Worm (Caenorhabditis elegans): ENCODE data around the gene ZK470.1.

Gene ZK470.1

ce11 chrX:4143260-4144018 is 20.1 kb upstream of the ZK470.1 start (continued):
- TF ChIP-seq mxl-3 (GFP tag; optimal IDR thresholded peaks at IDR 0.05), result peak; percentile 80

ce11 chrX:4144136-4144781 is 19.2 kb upstream of the ZK470.1 start:
- TF ChIP-seq mxl-2 (GFP tag; conservative IDR thresholded peaks at IDR 0.05) (no peak), hlh-11 (tag; optimal IDR thresholded peaks at IDR 0.05) (peak; percentile 73), duxl-1 (tag; optimal IDR thresholded peaks at IDR 0.05; ENCODE audit: poor library complexity) (peak; percentile 10), pqm-1 (tag; optimal IDR thresholded peaks at IDR 0.05) (peak; percentile 61), daf-19 (GFP tag; conservative IDR thresholded peaks at IDR 0.05) (no peak), dmd-6 (GFP tag; IDR thresholded peaks at IDR 0.05) (peak; percentile 87), lir-3 (tag; optimal IDR thresholded peaks at IDR 0.05) (no peak), daf-12 (tag; optimal IDR thresholded peaks at IDR 0.05) (no peak), mdt-29 (GFP tag; IDR thresholded peaks at IDR 0.05) (peak; percentile 27; the same call in 1 of the 2 replicates), daf-16 (GFP tag; optimal IDR thresholded peaks at IDR 0.05) (no peak), daf-16 (tag; optimal IDR thresholded peaks at IDR 0.05) (peak; percentile 50), fos-1 (tag; optimal IDR thresholded peaks at IDR 0.05) (no peak), F44E2.7 (GFP tag; IDR thresholded peaks at IDR 0.05) (no peak), pha-4 (GFP tag; IDR thresholded peaks at IDR 0.05) (no peak), pha-4 (tag; optimal IDR thresholded peaks at IDR 0.05) (no peak), Y105C5A.15 (GFP tag; IDR thresholded peaks at IDR 0.05) (no peak), R02D3.7 (tag; optimal IDR thresholded peaks at IDR 0.05) (no peak), saeg-2 (GFP tag; IDR thresholded peaks at IDR 0.05) (no peak), ceh-82 (tag; optimal IDR thresholded peaks at IDR 0.05) (no peak), php-3 (GFP tag; IDR thresholded peaks at IDR 0.05) (peak; percentile 57; the same call in 1 of the 2 replicates), lin-1 (GFP tag; IDR thresholded peaks at IDR 0.05) (peak; percentile 14; the same call in 1 of the 2 replicates), egl-43 (GFP tag; IDR thresholded peaks at IDR 0.05) (0 out of 2 replicates have a peak, but pooled peaks have one; percentile 52), T26A8.4 (GFP tag; IDR thresholded peaks at IDR 0.05) (peak; percentile 18; the same call in 1 of the 2 replicates), lsy-2 (tag; optimal IDR thresholded peaks at IDR 0.05) (peak in 1 of 2 experiments; percentile 32), hif-1 (tag; optimal IDR thresholded peaks at IDR 0.05) (peak in 1 of 2 experiments; percentile 11), spr-1 (tag; optimal IDR thresholded peaks at IDR 0.05) (no peak), lin-29 (GFP tag; IDR thresholded peaks at IDR 0.05) (no peak), nhr-102 (tag; optimal IDR thresholded peaks at IDR 0.05) (no peak), rbr-2 (tag; optimal IDR thresholded peaks at IDR 0.05) (no peak), unc-62 (GFP tag; optimal IDR thresholded peaks at IDR 0.05 in 1 of 2) (peak in 1 of 2 experiments; percentile 48), unc-62 (tag; optimal IDR thresholded peaks at IDR 0.05) (no peak), lin-15B (tag; optimal IDR thresholded peaks at IDR 0.05) (no peak), nhr-28 (tag; optimal IDR thresholded peaks at IDR 0.05) (peak; percentile 23), gei-8 (GFP tag; optimal IDR thresholded peaks at IDR 0.05) (no peak), ceh-28 (tag; optimal IDR thresholded peaks at IDR 0.05) (no peak), cey-2 (tag; optimal IDR thresholded peaks at IDR 0.05; ENCODE audit: borderline replicate concordance, insufficient read depth) (no peak), Y75B8A.6 (GFP tag; IDR thresholded peaks at IDR 0.05) (no peak), set-16 (GFP tag; IDR thresholded peaks at IDR 0.05) (peak; percentile 14; the same call in 1 of the 2 replicates), nhr-48 (tag; optimal IDR thresholded peaks at IDR 0.05) (peak; percentile 35), nhr-111 (GFP tag; optimal IDR thresholded peaks at IDR 0.05) (no peak), hmg-1.1 (GFP tag; IDR thresholded peaks at IDR 0.05) (peak; percentile 6), nhr-41 (GFP tag; IDR thresholded peaks at IDR 0.05) (no peak), F10B5.3 (tag; optimal IDR thresholded peaks at IDR 0.05) (no peak), snpc-1.2 (GFP tag; IDR thresholded peaks at IDR 0.05) (0 out of 2 replicates have a peak, but pooled peaks have one; percentile 12), ztf-7 (tag; optimal IDR thresholded peaks at IDR 0.05) (no peak), aha-1 (tag) (peak; percentile 80)
